Worm (Caenorhabditis elegans): Measurements from ENCODE around the gene dgk-4.
A peak's percentile ranks its signal among the peaks of the same experiment; 100 is the strongest.

dgk-4 gene

ce11 chrIV:8631033-8631432 is at the start of gene dgk-4:
Gene dgk-4, plus strand, starts transcription at chrIV:8631333.
- TF ChIP-seq elt-2 (tag; optimal IDR thresholded peaks at IDR 0.05) (no peak), unc-55 (GFP tag; optimal IDR thresholded peaks at IDR 0.05) (no peak), unc-42 (tag; optimal IDR thresholded peaks at IDR 0.05) (no peak), dve-1 (tag; optimal IDR thresholded peaks at IDR 0.05) (no peak), ceh-18 (tag; optimal IDR thresholded peaks at IDR 0.05) (no peak), tbx-2 (tag; optimal IDR thresholded peaks at IDR 0.05) (no peak), lim-6 (tag; optimal IDR thresholded peaks at IDR 0.05) (no peak), pros-1 (tag; optimal IDR thresholded peaks at IDR 0.05) (no peak), sox-4 (tag; optimal IDR thresholded peaks at IDR 0.05) (no peak), nhr-11 (tag; optimal IDR thresholded peaks at IDR 0.05) (no peak), eyg-1 (tag; optimal IDR thresholded peaks at IDR 0.05) (no peak), pha-2 (tag; optimal IDR thresholded peaks at IDR 0.05) (no peak), C08G9.2 (tag; optimal IDR thresholded peaks at IDR 0.05) (no peak), fax-1 (tag; optimal IDR thresholded peaks at IDR 0.05) (no peak), hlh-8 (tag; optimal IDR thresholded peaks at IDR 0.05) (no peak), ahr-1 (tag; optimal IDR thresholded peaks at IDR 0.05) (no peak), che-1 (tag; optimal IDR thresholded peaks at IDR 0.05) (no peak)

DNA sequence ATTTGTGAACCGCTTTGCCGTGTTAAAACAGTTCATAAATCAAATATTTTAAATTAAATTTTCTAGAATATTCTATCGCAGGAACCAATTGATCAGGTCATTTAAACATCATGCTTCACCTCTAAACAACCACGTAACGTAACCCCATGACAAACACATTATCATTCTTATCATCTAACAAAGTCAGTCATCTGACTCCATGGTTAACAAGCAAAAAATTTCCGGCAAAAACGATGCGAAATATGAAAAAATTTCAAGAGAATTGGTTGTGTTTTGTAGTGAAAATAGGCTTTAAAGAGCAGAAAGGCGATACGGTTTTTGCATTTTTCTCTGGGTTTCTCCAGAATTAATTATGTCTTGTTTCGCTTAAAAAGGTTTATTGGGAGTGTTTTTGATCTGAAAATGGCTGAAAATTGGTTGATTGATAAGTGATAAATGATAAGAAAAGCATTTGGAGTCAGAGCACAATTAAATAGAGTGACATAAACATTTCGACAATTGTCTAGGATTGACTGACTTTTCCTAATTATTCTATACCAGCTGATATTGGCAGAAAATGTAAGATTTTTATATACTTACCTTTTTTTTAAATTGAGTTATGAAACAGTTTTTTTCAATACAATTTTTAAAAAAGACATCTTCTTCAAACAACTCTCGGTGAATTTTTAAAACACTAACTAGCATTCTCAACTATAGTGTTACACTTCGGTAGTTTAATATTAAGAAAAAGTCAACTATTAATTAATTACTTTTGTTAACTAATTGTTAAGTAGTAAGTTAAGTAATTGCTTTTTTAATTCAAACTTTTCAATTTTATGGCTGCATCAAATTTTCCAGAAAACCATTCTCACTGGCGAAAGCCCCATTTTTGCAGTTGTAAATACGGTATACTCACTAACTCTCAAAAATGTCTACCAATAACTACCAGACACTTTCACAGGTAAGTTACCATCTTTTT is 45.8 kb upstream of the dgk-4 start, which contains the start of gene catp-7:
Gene catp-7, plus strand, starts transcription at position 908 of the 958 bp plus-strand sequence.
- TF ChIP-seq pqm-1 (tag; optimal IDR thresholded peaks at IDR 0.05), result peak; percentile 18
- TF ChIP-seq fkh-10 (GFP tag; optimal IDR thresholded peaks at IDR 0.05), result no peak
- TF ChIP-seq elt-2 (tag; optimal IDR thresholded peaks at IDR 0.05), result peak; percentile 22
- no peak for TF ChIP-seq ceh-45 (GFP tag; IDR thresholded peaks at IDR 0.05)
- no peak for TF ChIP-seq syd-9 (tag; optimal IDR thresholded peaks at IDR 0.05)

DNA sequence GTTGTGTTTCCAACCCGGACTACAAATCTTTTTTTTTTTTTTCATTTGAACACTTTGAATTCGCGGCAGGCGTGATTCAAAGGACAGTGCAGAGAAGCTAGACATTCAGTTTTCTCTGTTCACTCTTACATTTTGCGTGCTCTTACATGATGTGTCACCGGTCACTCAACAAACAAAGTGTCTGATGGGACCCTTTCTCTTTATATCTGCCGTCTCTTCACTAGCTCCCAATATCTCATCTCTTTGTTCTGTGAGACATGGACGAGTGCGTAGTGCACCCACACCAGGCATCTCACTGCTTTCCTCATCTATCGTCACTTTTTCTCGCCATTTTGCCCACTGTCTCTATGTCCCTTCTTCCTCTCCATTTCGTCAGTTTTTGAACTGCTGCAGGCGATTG is 44.1 kb upstream of the dgk-4 start:
- no peak for TF ChIP-seq pat-9 (tag; optimal IDR thresholded peaks at IDR 0.05)
- no peak for TF ChIP-seq dmd-4 (tag; optimal IDR thresholded peaks at IDR 0.05; ENCODE audit: borderline replicate concordance)
- TF ChIP-seq K02D7.2 (tag; optimal IDR thresholded peaks at IDR 0.05), result no peak
- TF ChIP-seq ceh-6 (GFP tag; optimal IDR thresholded peaks at IDR 0.05), result no peak
- TF ChIP-seq C08G9.2 (tag; optimal IDR thresholded peaks at IDR 0.05), result no peak
- TF ChIP-seq rnt-1 (tag; optimal IDR thresholded peaks at IDR 0.05), result no peak
- no peak for TF ChIP-seq ztf-16 (tag; optimal IDR thresholded peaks at IDR 0.05)
- no peak for TF ChIP-seq unc-86 (tag; optimal IDR thresholded peaks at IDR 0.05)
- TF ChIP-seq pqm-1 (tag; optimal IDR thresholded peaks at IDR 0.05), result no peak
- TF ChIP-seq dve-1 (tag; optimal IDR thresholded peaks at IDR 0.05), result no peak
- TF ChIP-seq eyg-1 (tag; optimal IDR thresholded peaks at IDR 0.05), result no peak
- TF ChIP-seq F13H6.1 (tag; optimal IDR thresholded peaks at IDR 0.05), result peak; percentile 17
- no peak for TF ChIP-seq madf-2 (tag; optimal IDR thresholded peaks at IDR 0.05)
- TF ChIP-seq elt-4 (tag; optimal IDR thresholded peaks at IDR 0.05), result no peak
- TF ChIP-seq hlh-6 (tag; optimal IDR thresholded peaks at IDR 0.05), result no peak
- TF ChIP-seq sox-2 (GFP tag; IDR thresholded peaks at IDR 0.05), result no peak
- TF ChIP-seq ceh-45 (GFP tag; IDR thresholded peaks at IDR 0.05), result no peak
- no peak for TF ChIP-seq Y22D7AL.16 (tag; optimal IDR thresholded peaks at IDR 0.05)
- TF ChIP-seq zip-5 (tag; optimal IDR thresholded peaks at IDR 0.05), result no peak
- TF ChIP-seq tbx-2 (tag; optimal IDR thresholded peaks at IDR 0.05), result peak; percentile 3
- no peak for TF ChIP-seq ttx-3 (tag; optimal IDR thresholded peaks at IDR 0.05)
- no peak for TF ChIP-seq ahr-1 (tag; optimal IDR thresholded peaks at IDR 0.05)
- peak; percentile 5 for TF ChIP-seq ceh-31 (tag; optimal IDR thresholded peaks at IDR 0.05)
- TF ChIP-seq nhr-232 (tag; optimal IDR thresholded peaks at IDR 0.05), result no peak
- no peak for TF ChIP-seq tbx-7 (tag; optimal IDR thresholded peaks at IDR 0.05)
- no peak for TF ChIP-seq ama-1 (optimal IDR thresholded peaks at IDR 0.05)
- no peak for TF ChIP-seq ceh-2 (tag; optimal IDR thresholded peaks at IDR 0.05)
- peak; percentile 35 for TF ChIP-seq ceh-14 (tag; optimal IDR thresholded peaks at IDR 0.05)
- TF ChIP-seq nfya-1 (tag; optimal IDR thresholded peaks at IDR 0.05), result peak; percentile 29
- TF ChIP-seq sdc-2 (tag; optimal IDR thresholded peaks at IDR 0.05), result no peak
- TF ChIP-seq ceh-22 (tag; optimal IDR thresholded peaks at IDR 0.05), result no peak
- TF ChIP-seq unc-3 (GFP tag; conservative IDR thresholded peaks at IDR 0.05), result no peak
- no peak for TF ChIP-seq unc-3 (tag; optimal IDR thresholded peaks at IDR 0.05)
- TF ChIP-seq odd-2 (tag; optimal IDR thresholded peaks at IDR 0.05), result no peak
- no peak for TF ChIP-seq lim-6 (tag; optimal IDR thresholded peaks at IDR 0.05)
- TF ChIP-seq sox-4 (tag; optimal IDR thresholded peaks at IDR 0.05), result no peak

Measured in whole organism, late embryonic.